Fruit fly (Drosophila melanogaster): Measurements from ENCODE around the gene Clp.

The Clp gene

dm6 chr2L:856690-857488 lies 37.1 kb downstream of the Clp start (continued):
- TF ChIP-seq CG17802 (tag; optimal IDR thresholded peaks at IDR 0.05) (peak; percentile 37), CG2202 (tag; optimal IDR thresholded peaks at IDR 0.05) (peak; percentile 15), kni (GFP tag; optimal IDR thresholded peaks at IDR 0.05) (peak; percentile 22), CG18476 (GFP tag; optimal IDR thresholded peaks at IDR 0.05) (peak; percentile 68), Chrac-16 (GFP tag; optimal IDR thresholded peaks at IDR 0.05) (peak; percentile 59), CG3726 (GFP tag; IDR thresholded peaks at IDR 0.05) (peak; percentile 83; the same call in 2 of the 3 replicates), CG11398 (GFP tag; optimal IDR thresholded peaks at IDR 0.05) (peak; percentile 49), sim (GFP tag; IDR thresholded peaks at IDR 0.05) (peak; percentile 67), Trl (optimal IDR thresholded peaks at IDR 0.05) (peak in 1 of 2 experiments; percentile 13), Trl (GFP tag; optimal IDR thresholded peaks at IDR 0.05) (peak; percentile 66), stc (GFP tag; IDR thresholded peaks at IDR 0.05) (peak; percentile 89), trh (GFP tag; optimal IDR thresholded peaks at IDR 0.05) (no peak), ara (GFP tag; IDR thresholded peaks at IDR 0.05) (peak; percentile 93), CG32772 (GFP tag; IDR thresholded peaks at IDR 0.05) (peak; percentile 88), CG15696 (tag; optimal IDR thresholded peaks at IDR 0.05) (peak; percentile 48), bsh (GFP tag; optimal IDR thresholded peaks at IDR 0.05) (peak in 1 of 2 experiments; percentile 87), Six4 (GFP tag; optimal IDR thresholded peaks at IDR 0.05) (peak; percentile 62), TFAM (GFP tag; optimal IDR thresholded peaks at IDR 0.05) (no peak), usp (GFP tag; optimal IDR thresholded peaks at IDR 0.05) (no peak), nau (GFP tag; optimal IDR thresholded peaks at IDR 0.05) (peak; percentile 73), CG12071 (GFP tag; optimal IDR thresholded peaks at IDR 0.05) (peak; percentile 72), CG13775 (GFP tag; optimal IDR thresholded peaks at IDR 0.05) (peak; percentile 51), CG4424 (GFP tag; optimal IDR thresholded peaks at IDR 0.05) (peak; percentile 76), Ptx1 (GFP tag; IDR thresholded peaks at IDR 0.05) (peak; percentile 82), pum (GFP tag; optimal IDR thresholded peaks at IDR 0.05) (peak; percentile 78), CTCF (GFP tag; optimal IDR thresholded peaks at IDR 0.05) (peak; percentile 1), CG8924 (tag; optimal IDR thresholded peaks at IDR 0.05) (peak; percentile 82), eve (GFP tag; optimal IDR thresholded peaks at IDR 0.05) (no peak), Scr (GFP tag; IDR thresholded peaks at IDR 0.05; ENCODE audit: partially characterized antibody) (no peak), Lim3 (GFP tag; IDR thresholded peaks at IDR 0.05) (peak; percentile 36; the same call in 1 of the 2 replicates), CG33213 (GFP tag; optimal IDR thresholded peaks at IDR 0.05) (peak; percentile 53), gro (GFP tag; optimal IDR thresholded peaks at IDR 0.05) (no peak), MESR4 (GFP tag; optimal IDR thresholded peaks at IDR 0.05) (no peak), NC2β (GFP tag; optimal IDR thresholded peaks at IDR 0.05) (peak; percentile 21), klu (GFP tag; IDR thresholded peaks at IDR 0.05) (0 out of 2 replicates have a peak, but pooled peaks have one; percentile 25), CG2129 (GFP tag; IDR thresholded peaks at IDR 0.05; ENCODE audit: partially characterized antibody) (no peak), ab (GFP tag; optimal IDR thresholded peaks at IDR 0.05) (peak; percentile 40), MBD-R2 (GFP tag; IDR thresholded peaks at IDR 0.05) (peak; percentile 49; the same call in 1 of the 2 replicates), CG4854 (GFP tag; optimal IDR thresholded peaks at IDR 0.05) (peak; percentile 28), B-H1 (GFP tag; IDR thresholded peaks at IDR 0.05) (peak; percentile 73), CG17361 (GFP tag; IDR thresholded peaks at IDR 0.05) (peak; percentile 77), btn (GFP tag; optimal IDR thresholded peaks at IDR 0.05) (peak; percentile 53), NfI (GFP tag; optimal IDR thresholded peaks at IDR 0.05) (peak; percentile 64), CG4404 (GFP tag; IDR thresholded peaks at IDR 0.05) (peak; percentile 57; the same call in 1 of the 2 replicates), CG3163 (GFP tag; optimal IDR thresholded peaks at IDR 0.05) (no peak), crol (GFP tag; IDR thresholded peaks at IDR 0.05) (peak; percentile 86), slou (GFP tag; optimal IDR thresholded peaks at IDR 0.05) (no peak), CG1529 (GFP tag; optimal IDR thresholded peaks at IDR 0.05) (peak; percentile 83), CG4730 (GFP tag; IDR thresholded peaks at IDR 0.05) (peak; percentile 85), fu2 (GFP tag; optimal IDR thresholded peaks at IDR 0.05) (peak; percentile 22), Hmr (GFP tag; optimal IDR thresholded peaks at IDR 0.05) (peak; percentile 58)
